Worm (Caenorhabditis elegans) whole organism, L3 larva: Measurements from ENCODE around the gene srsx-16.

ENCODE experiments used
- R02D3.7 ChIP-seq: fragments of 150-350 bp; optimal IDR thresholded peaks from 2 replicates; lab custom pipeline; 2014; ENCODE audit warnings: missing biosample characterization, missing genetic modification characterization
- aly-2 ChIP-seq: fragments of 150-350 bp; optimal IDR thresholded peaks from 2 replicates; lab custom pipeline; 2014; ENCODE audit warnings: missing biosample characterization, missing genetic modification characterization
- ama-1 ChIP-seq: fragments of 150-350 bp; optimal IDR thresholded peaks from 2 replicates; lab custom pipeline; 2018
- ceh-82 ChIP-seq: fragments of 150-350 bp; optimal IDR thresholded peaks from 2 replicates; lab custom pipeline; 2014; ENCODE audit warnings: missing biosample characterization, missing genetic modification characterization
- egl-27 ChIP-seq: sonication (generic microtip); optimal IDR thresholded peaks from 4 replicates; lab custom pipeline; 2017; ENCODE audit warnings: missing biosample characterization, missing genetic modification reagents, missing genetic modification characterization
- elt-3 ChIP-seq, 3 experiments: fragments of 150-350 bp in 1 of 3; sonication (generic microtip) in 2 of 3; optimal IDR thresholded peaks; 2 replicates in 2 of 3; 4 replicates in 1 of 3; lab custom pipeline; 2014 to 2017; ENCODE audit warnings: missing biosample characterization in 3 of 3, missing genetic modification characterization in 3 of 3
- fos-1 ChIP-seq: fragments of 150-350 bp; optimal IDR thresholded peaks from 2 replicates; lab custom pipeline; 2014; ENCODE audit warnings: missing biosample characterization, missing genetic modification characterization
- nhr-11 ChIP-seq: fragments of 150-350 bp; optimal IDR thresholded peaks from 2 replicates; lab custom pipeline; 2014; ENCODE audit warnings: missing biosample characterization, missing genetic modification characterization
- nhr-12 ChIP-seq: fragments of 150-350 bp; optimal IDR thresholded peaks from 2 replicates; lab custom pipeline; 2014; ENCODE audit warnings: missing biosample characterization, missing genetic modification characterization
- snpc-4 ChIP-seq: fragments of 150-350 bp; optimal IDR thresholded peaks from 2 replicates; lab custom pipeline; 2014; ENCODE audit warnings: missing biosample characterization, missing genetic modification characterization
- ztf-11 ChIP-seq: fragments of 150-350 bp; optimal IDR thresholded peaks from 2 replicates; lab custom pipeline; 2014; ENCODE audit warnings: missing biosample characterization, missing genetic modification characterization

ce11 chrIV:5603321-5603720, 16.2 kb downstream of the srsx-16 start:
- TF ChIP-seq ztf-11 (tag; lab: Kevin White, UChicago) (no peak), R02D3.7 (tag; lab: Kevin White, UChicago) (no peak), aly-2 (no peak), snpc-4 (tag; lab: Kevin White, UChicago) (no peak), egl-27 (tag; lab: Kevin White, UChicago) (no peak), elt-3 (tag; optimal IDR thresholded peaks at IDR 0.05; lab: Kevin White, UChicago) (no peak), nhr-11 (no peak), ama-1 (lab: Kevin White, UChicago) (no peak), fos-1 (tag; lab: Kevin White, UChicago) (no peak), nhr-12 (tag; lab: Kevin White, UChicago) (no peak), ceh-82 (tag; lab: Kevin White, UChicago) (no peak)
